Worm (Caenorhabditis elegans) whole organism, mixed stage, embryonic: Measurements from ENCODE around the gene crb-3.

Source experiments
- M03D4.4 ChIP-seq: sonication (generic microtip); optimal IDR thresholded peaks from 2 replicates; lab custom pipeline; 2017; ENCODE audit warnings: mild to moderate bottlenecking, missing genetic modification characterization, missing compliant biosample characterization
- bed-3 ChIP-seq: fragments of 200-800 bp; sonication (Bioruptor generic); optimal IDR thresholded peaks from 3 replicates; lab custom pipeline; 2018; ENCODE audit warnings: mild to moderate bottlenecking, missing genetic modification characterization, moderate library complexity, missing compliant biosample characterization
- blmp-1 ChIP-seq: fragments of 150-350 bp; optimal IDR thresholded peaks from 2 replicates; lab custom pipeline; 2014; ENCODE audit warnings: missing biosample characterization, missing genetic modification characterization
- ceh-39 ChIP-seq: fragments of 150-350 bp; optimal IDR thresholded peaks from 2 replicates; lab custom pipeline; 2014; ENCODE audit warnings: missing biosample characterization, missing genetic modification characterization
- ceh-43 ChIP-seq: fragments of 200-800 bp; sonication (Bioruptor generic); optimal IDR thresholded peaks from 2 replicates; lab custom pipeline; 2018; ENCODE audit warnings: mild to moderate bottlenecking, missing genetic modification characterization, moderate library complexity, missing compliant biosample characterization
- ceh-83 ChIP-seq: fragments of 200-800 bp; sonication (Bioruptor generic); optimal IDR thresholded peaks from 2 replicates; lab custom pipeline; 2018; ENCODE audit warnings: mild to moderate bottlenecking, missing genetic modification characterization, missing compliant biosample characterization
- ces-1 ChIP-seq: fragments of 150-350 bp; optimal IDR thresholded peaks from 2 replicates; lab custom pipeline; 2014; ENCODE audit warnings: missing biosample characterization, missing genetic modification reagents, missing genetic modification characterization
- cnd-1 ChIP-seq: fragments of 200-800 bp; sonication (Bioruptor generic); optimal IDR thresholded peaks from 2 replicates; lab custom pipeline; 2018; ENCODE audit warnings: mild to moderate bottlenecking, missing genetic modification characterization, missing compliant biosample characterization
- drap-1 ChIP-seq: fragments of 200-800 bp; sonication (Bioruptor generic); optimal IDR thresholded peaks from 3 replicates; lab custom pipeline; 2018; ENCODE audit warnings: mild to moderate bottlenecking, missing genetic modification characterization, missing compliant biosample characterization
- elt-1 ChIP-seq: sonication (generic microtip); optimal IDR thresholded peaks from 2 replicates; lab custom pipeline; 2017; ENCODE audit warnings: missing genetic modification characterization, mild to moderate bottlenecking, missing compliant biosample characterization, antibody characterized with exemption, moderate library complexity, borderline replicate concordance; ENCODE audit not compliant: insufficient read depth
- elt-3 ChIP-seq: fragments of 150-350 bp; optimal IDR thresholded peaks from 2 replicates; lab custom pipeline; 2014; ENCODE audit warnings: missing biosample characterization, missing genetic modification characterization
- flh-1 ChIP-seq: fragments of 200-800 bp; sonication (Bioruptor generic); optimal IDR thresholded peaks from 2 replicates; lab custom pipeline; 2018; ENCODE audit warnings: mild to moderate bottlenecking, missing genetic modification characterization, moderate library complexity, missing compliant biosample characterization
- ham-2 ChIP-seq: fragments of 200-800 bp; sonication (Bioruptor generic); optimal IDR thresholded peaks from 2 replicates; lab custom pipeline; 2018; ENCODE audit warnings: mild to moderate bottlenecking, missing genetic modification characterization, missing compliant biosample characterization
- hlh-1 ChIP-seq: fragments of 150-350 bp; optimal IDR thresholded peaks from 2 replicates; lab custom pipeline; 2014; ENCODE audit warnings: missing biosample characterization, missing genetic modification reagents, missing genetic modification characterization
- lin-13 ChIP-seq: fragments of 150-350 bp; optimal IDR thresholded peaks from 2 replicates; lab custom pipeline; 2014; ENCODE audit warnings: missing biosample characterization, missing genetic modification characterization
- lin-32 ChIP-seq: fragments of 200-800 bp; sonication (Bioruptor generic); optimal IDR thresholded peaks from 2 replicates; lab custom pipeline; 2018; ENCODE audit warnings: mild to moderate bottlenecking, missing genetic modification characterization, missing compliant biosample characterization
- lsy-2 ChIP-seq: fragments of 150-350 bp; optimal IDR thresholded peaks from 2 replicates; lab custom pipeline; 2014; ENCODE audit warnings: missing biosample characterization, missing genetic modification characterization
- mab-5 ChIP-seq: fragments of 150-350 bp; optimal IDR thresholded peaks from 2 replicates; lab custom pipeline; 2014; ENCODE audit warnings: missing biosample characterization, missing genetic modification characterization
- mep-1 ChIP-seq: fragments of 150-350 bp; optimal IDR thresholded peaks from 2 replicates; lab custom pipeline; 2017; ENCODE audit warnings: missing biosample characterization, missing genetic modification reagents, missing genetic modification characterization, inconsistent platforms
- mls-2 ChIP-seq: sonication (generic microtip); optimal IDR thresholded peaks from 2 replicates; lab custom pipeline; 2016; ENCODE audit warnings: mild to moderate bottlenecking, missing genetic modification characterization, moderate library complexity, missing compliant biosample characterization
- nhr-12 ChIP-seq: fragments of 150-350 bp; optimal IDR thresholded peaks from 2 replicates; lab custom pipeline; 2014; ENCODE audit warnings: missing biosample characterization, missing genetic modification characterization
- nhr-2 ChIP-seq: fragments of 150-350 bp; optimal IDR thresholded peaks from 2 replicates; lab custom pipeline; 2014; ENCODE audit warnings: missing biosample characterization, missing genetic modification characterization
- nhr-237 ChIP-seq: fragments of 150-350 bp; optimal IDR thresholded peaks from 2 replicates; lab custom pipeline; 2014; ENCODE audit warnings: missing biosample characterization, missing genetic modification characterization
- nhr-28 ChIP-seq: fragments of 150-350 bp; optimal IDR thresholded peaks from 2 replicates; lab custom pipeline; 2014; ENCODE audit warnings: missing biosample characterization, missing genetic modification characterization
- nhr-76 ChIP-seq: sonication (generic microtip); optimal IDR thresholded peaks from 2 replicates; lab custom pipeline; 2017; ENCODE audit warnings: missing biosample characterization, missing genetic modification characterization
- pha-4 ChIP-seq: fragments of 150-350 bp; optimal IDR thresholded peaks from 2 replicates; lab custom pipeline; 2018; ENCODE audit warnings: missing biosample characterization, missing genetic modification reagents, missing genetic modification characterization
- sem-2 ChIP-seq: fragments of 200-800 bp; sonication (Bioruptor generic); optimal IDR thresholded peaks from 2 replicates; lab custom pipeline; 2018; ENCODE audit warnings: mild to moderate bottlenecking, missing genetic modification characterization, missing compliant biosample characterization
- snpc-4 ChIP-seq: fragments of 150-350 bp; optimal IDR thresholded peaks from 2 replicates; lab custom pipeline; 2014; ENCODE audit warnings: missing biosample characterization, missing genetic modification characterization
- sptf-1 ChIP-seq: sonication (generic microtip); optimal IDR thresholded peaks from 2 replicates; lab custom pipeline; 2017; ENCODE audit warnings: mild to moderate bottlenecking, missing genetic modification characterization, moderate library complexity, missing compliant biosample characterization
- tbx-8 ChIP-seq: fragments of 200-800 bp; sonication (Bioruptor generic); optimal IDR thresholded peaks from 2 replicates; lab custom pipeline; 2018; ENCODE audit warnings: mild to moderate bottlenecking, missing genetic modification characterization, moderate library complexity, missing compliant biosample characterization
- unc-120 ChIP-seq: sonication (generic microtip); optimal IDR thresholded peaks from 2 replicates; lab custom pipeline; 2017; ENCODE audit warnings: missing genetic modification characterization, missing compliant biosample characterization; ENCODE audit not compliant: poor library complexity, severe bottlenecking
- unc-39 ChIP-seq: fragments of 150-350 bp; optimal IDR thresholded peaks from 2 replicates; lab custom pipeline; 2014; ENCODE audit warnings: missing biosample characterization, missing genetic modification characterization
- unc-62 ChIP-seq: fragments of 150-350 bp; optimal IDR thresholded peaks from 2 replicates; lab custom pipeline; 2014; ENCODE audit warnings: missing biosample characterization, missing genetic modification reagents, missing genetic modification characterization
- zip-8 ChIP-seq: fragments of 150-350 bp; optimal IDR thresholded peaks from 2 replicates; lab custom pipeline; 2014; ENCODE audit warnings: missing biosample characterization, missing genetic modification characterization
- ztf-11 ChIP-seq: fragments of 150-350 bp; optimal IDR thresholded peaks from 2 replicates; lab custom pipeline; 2014; ENCODE audit warnings: missing biosample characterization, missing genetic modification characterization

Gene crb-3

ce11 chrX:9208933-9209332 lies 5.4 kb downstream of the crb-3 start:
- TF ChIP-seq blmp-1 (no peak), hlh-1 (tag; lab: Kevin White, UChicago) (no peak), nhr-28 (tag; lab: Kevin White, UChicago) (no peak)

ce11 chrX:9210086-9210485 lies 6.5 kb downstream of the crb-3 start:
- TF ChIP-seq nhr-28 (tag; lab: Kevin White, UChicago) (no peak), M03D4.4 (tag; lab: Kevin White, UChicago) (no peak), sem-2 (GFP tag; lab: Kevin White, UChicago) (no peak), tbx-8 (GFP tag; lab: Kevin White, UChicago) (no peak), mab-5 (tag; lab: Kevin White, UChicago) (no peak)
- TF ChIP-seq, all 35 proteins: peak for 0

- TF ChIP-seq nhr-237 (no peak), mep-1 (tag; lab: Kevin White, UChicago) (no peak)
- TF ChIP-seq, all 35 proteins: peak for 0
Measured at ce11 chrX:9212675-9213074, 9.1 kb downstream of the crb-3 start.

- TF ChIP-seq unc-39 (tag; lab: Kevin White, UChicago) (no peak), drap-1 (GFP tag; lab: Kevin White, UChicago) (no peak), lsy-2 (tag; lab: Kevin White, UChicago) (no peak), ceh-39 (tag; lab: Kevin White, UChicago) (no peak), unc-62 (no peak), ham-2 (GFP tag; lab: Kevin White, UChicago) (no peak), sem-2 (GFP tag; lab: Kevin White, UChicago) (no peak), ztf-11 (tag; lab: Kevin White, UChicago) (no peak), hlh-1 (tag; lab: Kevin White, UChicago) (no peak), nhr-12 (tag; lab: Kevin White, UChicago) (no peak)
Measured at ce11 chrX:9213873-9214341, 10.3 kb downstream of the crb-3 start, which contains the start of gene C35B8.3. Gene C35B8.3 (plus strand): TSS chrX:9213923.

ce11 chrX:9225273-9225672 lies 21.7 kb downstream of the crb-3 start:
- TF ChIP-seq elt-3: no peak
- no peak for TF ChIP-seq ztf-11 (tag; lab: Kevin White, UChicago)
- TF ChIP-seq nhr-76 (tag; lab: Kevin White, UChicago): no peak
- TF ChIP-seq mab-5 (tag; lab: Kevin White, UChicago): no peak
- peak; percentile 48 for TF ChIP-seq M03D4.4 (tag; lab: Kevin White, UChicago)
- TF ChIP-seq unc-39 (tag; lab: Kevin White, UChicago): no peak
- TF ChIP-seq sem-2 (GFP tag; lab: Kevin White, UChicago): no peak
- no peak for TF ChIP-seq zip-8
- TF ChIP-seq unc-62: no peak
- TF ChIP-seq lin-32 (GFP tag; lab: Kevin White, UChicago): no peak
- peak; percentile 74 for TF ChIP-seq nhr-2 (tag; lab: Kevin White, UChicago)
- peak; percentile 23 for TF ChIP-seq ceh-39 (tag; lab: Kevin White, UChicago)
- no peak for TF ChIP-seq elt-1
- TF ChIP-seq blmp-1: no peak
- TF ChIP-seq ceh-43 (GFP tag; lab: Kevin White, UChicago): no peak
- TF ChIP-seq sptf-1 (tag; lab: Kevin White, UChicago): peak; percentile 82
- TF ChIP-seq nhr-237: no peak
- no peak for TF ChIP-seq snpc-4 (tag; lab: Kevin White, UChicago)
- no peak for TF ChIP-seq hlh-1 (tag; lab: Kevin White, UChicago)
- TF ChIP-seq flh-1 (GFP tag; lab: Kevin White, UChicago): no peak
- no peak for TF ChIP-seq nhr-28 (tag; lab: Kevin White, UChicago)
- peak; percentile 37 for TF ChIP-seq drap-1 (GFP tag; lab: Kevin White, UChicago)
- TF ChIP-seq lin-13 (tag; lab: Kevin White, UChicago): no peak
- peak; percentile 46 for TF ChIP-seq unc-120 (tag; lab: Kevin White, UChicago)
- TF ChIP-seq ces-1: no peak
- TF ChIP-seq bed-3: no peak
- no peak for TF ChIP-seq lsy-2 (tag; lab: Kevin White, UChicago)
- peak; percentile 63 for TF ChIP-seq cnd-1 (tag; lab: Kevin White, UChicago)
- TF ChIP-seq ceh-83 (GFP tag; lab: Kevin White, UChicago): no peak
- TF ChIP-seq ham-2 (GFP tag; lab: Kevin White, UChicago): peak; percentile 69
- TF ChIP-seq tbx-8 (GFP tag; lab: Kevin White, UChicago): peak; percentile 51
- TF ChIP-seq mep-1 (tag; lab: Kevin White, UChicago): no peak
- TF ChIP-seq mls-2 (tag; lab: Kevin White, UChicago): peak; percentile 27
- TF ChIP-seq nhr-12 (tag; lab: Kevin White, UChicago): no peak
- TF ChIP-seq pha-4 (tag; lab: Kevin White, UChicago): peak; percentile 58
